Fruit fly (Drosophila melanogaster) whole organism, adult: ENCODE measurements around the gene CG33271.

Experiments used
- CG11617 ChIP-seq: fragments of 200-800 bp; sonication (Bioruptor generic); optimal IDR thresholded peaks from 2 replicates; lab custom pipeline; 2017; ENCODE audit warnings: mild to moderate bottlenecking, missing biosample characterization, missing genetic modification reagents, missing genetic modification characterization
- CG12768 ChIP-seq: fragments of 200-800 bp; sonication (Bioruptor generic); optimal IDR thresholded peaks from 2 replicates; lab custom pipeline; 2017; ENCODE audit warnings: missing biosample characterization, missing genetic modification characterization, mild to moderate bottlenecking, moderate library complexity, missing genetic modification reagents
- CG14711 ChIP-seq: fragments of 200-800 bp; sonication (Bioruptor generic); optimal IDR thresholded peaks from 2 replicates; lab custom pipeline; 2018; ENCODE audit warnings: missing biosample characterization, mild to moderate bottlenecking, missing genetic modification characterization, moderate library complexity
- CG1620 ChIP-seq: fragments of 200-800 bp; sonication (Bioruptor generic); optimal IDR thresholded peaks from 2 replicates; lab custom pipeline; 2016; ENCODE audit warnings: missing biosample characterization, missing genetic modification characterization
- CG33017 ChIP-seq: fragments of 200-800 bp; sonication (Bioruptor generic); optimal IDR thresholded peaks from 2 replicates; lab custom pipeline; 2018; ENCODE audit warnings: missing biosample characterization, mild to moderate bottlenecking, missing genetic modification characterization, moderate library complexity
- CG7045 ChIP-seq: fragments of 200-800 bp; sonication (Bioruptor generic); optimal IDR thresholded peaks from 2 replicates; lab custom pipeline; 2017; ENCODE audit warnings: missing biosample characterization, mild to moderate bottlenecking, missing genetic modification characterization
- CG7101 ChIP-seq: fragments of 200-800 bp; sonication (Bioruptor generic); optimal IDR thresholded peaks from 2 replicates; lab custom pipeline; 2018; ENCODE audit warnings: missing biosample characterization, mild to moderate bottlenecking, missing genetic modification characterization, moderate library complexity
- Clk ChIP-seq: fragments of 200-800 bp; sonication (Bioruptor generic); optimal IDR thresholded peaks from 2 replicates; lab custom pipeline; 2017; ENCODE audit warnings: missing biosample characterization, missing genetic modification characterization
- Crg-1 ChIP-seq: fragments of 200-800 bp; sonication (Bioruptor generic); optimal IDR thresholded peaks from 2 replicates; lab custom pipeline; 2016; ENCODE audit warnings: missing biosample characterization, missing genetic modification characterization
- Hr96 ChIP-seq: fragments of 200-800 bp; sonication (Bioruptor generic); optimal IDR thresholded peaks from 2 replicates; lab custom pipeline; 2016; ENCODE audit warnings: missing biosample characterization, missing genetic modification characterization
- Mnt ChIP-seq: fragments of 200-800 bp; sonication (Bioruptor generic); optimal IDR thresholded peaks from 2 replicates; lab custom pipeline; 2016; ENCODE audit warnings: missing biosample characterization, mild to moderate bottlenecking, missing genetic modification characterization
- bab1 ChIP-seq: fragments of 200-800 bp; sonication (Bioruptor generic); optimal IDR thresholded peaks from 3 replicates; lab custom pipeline; 2019; ENCODE audit warnings: missing biosample characterization, mild to moderate bottlenecking, missing genetic modification characterization, moderate library complexity
- cic ChIP-seq: fragments of 200-800 bp; sonication (Bioruptor generic); optimal IDR thresholded peaks from 2 replicates; lab custom pipeline; 2017; ENCODE audit warnings: missing biosample characterization, mild to moderate bottlenecking, missing genetic modification characterization, moderate library complexity
- cnc ChIP-seq, 2 experiments: fragments of >200 bp; optimal IDR thresholded peaks; 2 replicates each; lab custom pipeline; 2017
- kay ChIP-seq: fragments of 200-800 bp; sonication (Bioruptor generic); peaks from one replicate; lab custom pipeline; 2016; ENCODE audit warnings: missing biosample characterization, missing genetic modification characterization, borderline replicate concordance
- ovo ChIP-seq: fragments of 200-800 bp; sonication (Bioruptor generic); optimal IDR thresholded peaks from 2 replicates; lab custom pipeline; 2016; ENCODE audit warnings: missing biosample characterization, missing genetic modification characterization
- pad ChIP-seq: fragments of 200-800 bp; sonication (Bioruptor generic); optimal IDR thresholded peaks from 3 replicates; lab custom pipeline; 2017; ENCODE audit warnings: missing biosample characterization, missing genetic modification characterization, mild to moderate bottlenecking, moderate library complexity, missing genetic modification reagents
- tj ChIP-seq: fragments of 200-800 bp; sonication (Bioruptor generic); optimal IDR thresholded peaks from 3 replicates; lab custom pipeline; 2017; ENCODE audit warnings: missing biosample characterization, mild to moderate bottlenecking, missing genetic modification characterization, moderate library complexity
- toe ChIP-seq: fragments of 200-800 bp; sonication (Bioruptor generic); optimal IDR thresholded peaks from 2 replicates; lab custom pipeline; 2016; ENCODE audit warnings: missing biosample characterization, missing genetic modification characterization

The CG33271 gene

DNA sequence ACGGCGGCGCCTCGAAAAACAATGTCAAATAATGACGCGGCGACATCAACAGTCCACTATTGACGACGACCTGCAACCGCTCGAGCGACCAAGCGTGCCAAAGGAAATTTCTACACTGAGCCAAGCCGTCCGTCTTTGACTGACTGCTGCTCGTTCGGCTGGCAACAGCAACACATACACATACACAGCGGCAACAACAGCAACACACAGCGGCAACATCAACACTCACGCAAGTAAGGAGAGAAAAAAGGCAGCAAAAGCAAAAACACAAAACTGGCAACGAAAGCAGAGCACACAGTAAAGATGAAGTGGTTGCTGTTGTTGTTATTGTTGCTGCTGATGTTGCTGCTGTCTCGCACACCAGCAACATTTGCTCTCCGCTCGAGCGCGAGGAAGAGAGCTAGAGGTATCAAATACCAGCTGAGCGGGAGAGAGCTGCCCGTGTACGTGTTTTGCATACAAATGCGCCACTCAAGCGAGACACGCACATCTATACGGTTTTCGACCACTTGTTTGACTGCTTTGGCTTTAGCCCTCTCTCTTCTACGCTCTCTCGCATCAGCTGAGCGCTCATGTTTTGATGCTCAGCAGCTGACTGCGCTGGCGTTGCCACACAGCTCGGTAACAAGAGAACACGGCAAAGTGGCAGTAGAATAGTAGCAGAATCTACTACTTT lies 24.2 kb downstream of the CG33271 start:
- TF ChIP-seq cnc (optimal IDR thresholded peaks at IDR 0.05; lab: Kevin White, UChicago): no peak
- peak; percentile 32 for TF ChIP-seq CG11617 (GFP tag; lab: Kevin White, UChicago)
- no peak for TF ChIP-seq CG14711 (tag; lab: Kevin White, UChicago)
- peak; percentile 72 for TF ChIP-seq Mnt (GFP tag; lab: Kevin White, UChicago)
- TF ChIP-seq ovo (GFP tag; lab: Kevin White, UChicago): no peak
- TF ChIP-seq Crg-1: peak; percentile 25
- TF ChIP-seq CG12768 (GFP tag; lab: Kevin White, UChicago): peak; percentile 87
- no peak for TF ChIP-seq Hr96
- peak; percentile 38 for TF ChIP-seq CG7101 (tag; lab: Kevin White, UChicago)
- peak; percentile 57 for TF ChIP-seq bab1 (GFP tag; lab: Kevin White, UChicago)
- peak; percentile 22 for TF ChIP-seq CG33017 (tag; lab: Kevin White, UChicago)
- peak; percentile 22 for TF ChIP-seq pad (GFP tag; lab: Kevin White, UChicago)
- TF ChIP-seq tj (GFP tag; lab: Kevin White, UChicago): peak; percentile 85
- TF ChIP-seq Clk (GFP tag; lab: Kevin White, UChicago): no peak
- TF ChIP-seq kay (GFP tag; lab: Kevin White, UChicago): no peak
- no peak for TF ChIP-seq CG1620 (GFP tag; lab: Kevin White, UChicago)
- TF ChIP-seq CG7045 (GFP tag; lab: Kevin White, UChicago): no peak
- peak; percentile 90 for TF ChIP-seq cic (GFP tag; lab: Kevin White, UChicago)

DNA sequence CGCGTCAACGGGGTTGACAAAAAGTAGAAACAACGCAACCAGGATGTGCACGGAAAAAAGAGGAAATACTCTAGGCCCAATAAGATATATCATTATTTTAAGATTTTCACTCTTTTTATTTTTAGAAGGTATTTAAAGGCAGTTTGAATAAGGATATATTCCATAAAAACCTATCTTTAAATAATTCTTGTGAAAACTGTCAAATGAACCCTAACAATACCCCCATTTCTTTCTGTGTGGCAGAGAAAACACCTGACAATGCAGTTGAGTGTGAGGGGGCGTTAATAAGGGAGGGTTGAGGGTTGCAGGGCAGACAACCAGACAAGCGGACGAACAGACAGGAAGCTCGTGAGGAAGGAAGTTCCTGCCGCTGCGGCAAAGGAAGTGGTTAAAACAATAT lies 25.3 kb downstream of the CG33271 start:
- TF ChIP-seq kay (GFP tag; lab: Kevin White, UChicago): no peak
- TF ChIP-seq tj (GFP tag; lab: Kevin White, UChicago): peak; percentile 1
- no peak for TF ChIP-seq toe
- TF ChIP-seq CG33017 (tag; lab: Kevin White, UChicago): peak; percentile 11
- TF ChIP-seq CG14711 (tag; lab: Kevin White, UChicago): peak; percentile 19

DNA sequence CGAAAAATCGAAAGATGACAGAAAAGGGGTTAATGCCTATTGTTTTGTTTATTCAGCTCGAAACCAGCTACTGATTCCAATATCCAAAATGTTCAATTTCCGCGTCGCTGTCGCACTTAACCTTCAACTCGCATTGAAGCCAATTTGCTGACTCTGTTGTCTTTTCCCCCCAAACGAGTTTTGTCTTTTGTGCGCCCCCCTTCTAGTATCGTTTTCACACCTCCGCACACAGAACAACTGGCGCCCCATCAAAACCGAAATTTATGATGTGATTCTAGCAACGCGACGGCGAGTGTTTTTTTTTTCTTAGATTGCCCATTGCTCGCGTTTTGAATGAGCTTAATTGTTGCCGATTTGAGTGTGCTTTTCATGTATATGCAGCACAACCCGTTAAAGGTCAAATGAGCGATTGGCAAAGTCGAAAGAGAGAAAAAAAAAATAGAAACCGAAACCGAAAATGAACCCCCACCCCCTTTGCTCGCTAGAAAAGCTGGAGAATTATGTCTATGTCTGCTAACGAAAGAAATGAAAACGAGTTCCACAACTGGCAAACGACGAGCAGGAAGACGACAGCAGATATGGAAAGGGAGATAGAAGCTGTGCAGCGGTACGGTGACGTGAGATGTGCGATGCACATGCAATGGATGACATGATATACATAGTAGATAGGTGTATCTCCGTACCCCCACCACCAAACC lies 26.8 kb downstream of the CG33271 start:
- TF ChIP-seq Clk (GFP tag; lab: Kevin White, UChicago) (no peak), tj (GFP tag; lab: Kevin White, UChicago) (peak; percentile 89), CG7101 (tag; lab: Kevin White, UChicago) (no peak), pad (GFP tag; lab: Kevin White, UChicago) (no peak), Crg-1 (no peak)

- TF ChIP-seq tj (GFP tag; lab: Kevin White, UChicago): peak; percentile 59
- no peak for TF ChIP-seq toe
Measured at dm6 chr3L:11549432-11549831, 27.9 kb downstream of the CG33271 start.

DNA sequence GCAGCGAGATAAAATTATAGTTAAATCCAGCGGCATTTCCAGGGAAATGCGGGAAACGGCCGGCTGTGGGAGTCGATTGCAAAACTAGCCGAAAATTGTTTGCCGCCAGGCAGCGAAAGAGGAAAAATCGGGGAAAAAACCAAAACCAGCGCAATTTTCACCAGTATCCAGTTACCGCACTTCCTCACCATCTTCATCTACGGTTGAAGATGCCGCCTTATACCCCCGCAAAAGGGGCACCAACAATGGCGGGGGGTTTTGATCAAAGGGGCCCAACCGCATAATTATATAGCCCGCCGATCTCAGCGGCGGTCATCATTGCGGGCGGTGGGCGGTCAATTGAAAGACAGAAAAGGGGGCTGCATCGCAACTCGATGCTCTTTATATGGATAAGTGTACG lies 29.3 kb downstream of the CG33271 start:
- TF ChIP-seq tj (GFP tag; lab: Kevin White, UChicago) (peak; percentile 82), CG7101 (tag; lab: Kevin White, UChicago) (no peak)

dm6 chr3L:11547302-11547994 lies 29.8 kb downstream of the CG33271 start:
- TF ChIP-seq ovo (GFP tag; lab: Kevin White, UChicago) (no peak), tj (GFP tag; lab: Kevin White, UChicago) (peak; percentile 97)

DNA sequence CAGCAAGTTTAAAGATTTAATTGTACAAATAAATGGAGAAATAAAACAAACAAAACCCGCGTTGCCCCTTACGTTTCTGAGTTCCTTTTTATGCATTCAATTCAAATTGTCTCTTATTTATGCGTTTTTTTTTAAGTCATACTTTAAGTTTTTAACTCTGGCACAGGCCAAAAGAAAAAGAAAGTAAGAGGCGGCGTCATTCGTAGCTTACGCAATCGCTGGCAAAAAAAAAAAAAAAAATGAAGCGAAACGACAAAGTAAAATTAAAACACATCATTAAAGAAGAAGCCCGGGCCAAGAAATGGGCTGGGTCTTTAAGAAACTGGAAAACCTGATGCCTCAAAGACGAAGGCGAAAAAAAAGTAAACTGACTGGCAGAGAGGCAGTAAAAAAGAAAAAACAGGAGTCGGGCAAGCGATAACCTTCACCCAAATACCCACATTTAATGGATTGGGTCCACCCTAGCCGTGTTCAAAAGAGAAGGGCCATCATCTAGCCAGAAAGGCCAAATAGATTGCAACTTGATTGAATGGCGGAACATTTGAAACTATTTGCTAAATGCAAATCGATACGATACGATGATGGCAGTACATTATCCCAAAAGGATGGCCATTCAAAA lies 33.5 kb downstream of the CG33271 start:
- TF ChIP-seq CG14711 (tag; lab: Kevin White, UChicago) (no peak), kay (GFP tag; lab: Kevin White, UChicago) (peak; percentile 72), CG33017 (tag; lab: Kevin White, UChicago) (no peak), Clk (GFP tag; lab: Kevin White, UChicago) (no peak)
